Fruit fly (Drosophila melanogaster) whole organism, embryonic: ENCODE results near the gene CG10254.
A peak's percentile ranks its signal among the peaks of the same experiment; 100 is the strongest.

Source experiments
- Atf6 ChIP-seq: fragments of 200-800 bp; sonication (Bioruptor generic); IDR thresholded peaks from 2 replicates; pipeline ENCODE4 v1.3.6; 2022; ENCODE audit warnings: missing biosample characterization, missing genetic modification characterization
- CG1024 ChIP-seq: fragments of 200-800 bp; sonication (Bioruptor generic); IDR thresholded peaks from 2 replicates; pipeline ENCODE4 v1.3.6; 2022; ENCODE audit warnings: missing biosample characterization, missing genetic modification characterization
- CG10321 ChIP-seq: fragments of 200-800 bp; sonication (Bioruptor generic); IDR thresholded peaks from 2 replicates; pipeline ENCODE4 v1.3.6; 2022; ENCODE audit warnings: missing biosample characterization, missing genetic modification characterization
- CG10431 ChIP-seq: fragments of 200-800 bp; sonication (Bioruptor generic); optimal IDR thresholded peaks from 3 replicates; lab custom pipeline; 2018; ENCODE audit warnings: missing biosample characterization, mild to moderate bottlenecking, missing genetic modification characterization
- CG11456 ChIP-seq: fragments of 200-800 bp; sonication (Bioruptor generic); IDR thresholded peaks from 3 replicates; pipeline ENCODE4 v1.3.6; 2022; ENCODE audit warnings: missing biosample characterization, missing genetic modification characterization
- CG12744 ChIP-seq: fragments of 200-800 bp; sonication (Bioruptor generic); optimal IDR thresholded peaks from 2 replicates; lab custom pipeline; 2016; ENCODE audit warnings: missing biosample characterization, missing genetic modification characterization
- CG14050 ChIP-seq: fragments of 200-800 bp; sonication (Bioruptor generic); IDR thresholded peaks from 3 replicates; pipeline ENCODE4 v1.3.6; 2022; ENCODE audit warnings: missing biosample characterization, missing genetic modification characterization
- CG15269 ChIP-seq: fragments of 200-800 bp; sonication (Bioruptor generic); optimal IDR thresholded peaks from 2 replicates; lab custom pipeline; 2018; ENCODE audit warnings: missing biosample characterization, mild to moderate bottlenecking, missing genetic modification characterization, moderate library complexity
- CG15514 ChIP-seq: fragments of 200-800 bp; sonication (Bioruptor generic); optimal IDR thresholded peaks from 3 replicates; lab custom pipeline; 2017; ENCODE audit warnings: missing biosample characterization, missing genetic modification characterization, mild to moderate bottlenecking, moderate library complexity, missing genetic modification reagents
- CG17361 ChIP-seq: fragments of 200-800 bp; sonication (Bioruptor generic); IDR thresholded peaks from 3 replicates; pipeline ENCODE4 v1.3.6; 2022; ENCODE audit warnings: missing biosample characterization, missing genetic modification characterization
- CG18011 ChIP-seq: fragments of 200-800 bp; sonication (Bioruptor generic); optimal IDR thresholded peaks from 2 replicates; lab custom pipeline; 2017; ENCODE audit warnings: missing biosample characterization, missing genetic modification characterization, mild to moderate bottlenecking, moderate library complexity, missing genotype
- CG2116 ChIP-seq: fragments of 200-800 bp; sonication (Bioruptor generic); optimal IDR thresholded peaks from 3 replicates; lab custom pipeline; 2018; ENCODE audit warnings: missing biosample characterization, mild to moderate bottlenecking, missing genetic modification characterization
- CG2678 ChIP-seq: fragments of 200-800 bp; sonication (Bioruptor generic); optimal IDR thresholded peaks from 3 replicates; lab custom pipeline; 2019; ENCODE audit warnings: missing biosample characterization, mild to moderate bottlenecking, missing genetic modification characterization, moderate library complexity
- CG2712 ChIP-seq: fragments of 200-800 bp; optimal IDR thresholded peaks from 3 replicates; lab custom pipeline; 2019; ENCODE audit warnings: missing biosample characterization, mild to moderate bottlenecking, missing genetic modification characterization, moderate library complexity
- CG30431 ChIP-seq: fragments of 200-800 bp; sonication (Bioruptor generic); optimal IDR thresholded peaks from 2 replicates; lab custom pipeline; 2017; ENCODE audit warnings: missing biosample characterization, missing genetic modification characterization
- CG3281 ChIP-seq: fragments of 200-800 bp; sonication (Bioruptor generic); optimal IDR thresholded peaks from 3 replicates; lab custom pipeline; 2017; ENCODE audit warnings: missing biosample characterization, mild to moderate bottlenecking, missing genetic modification characterization
- CG33213 ChIP-seq: fragments of 200-800 bp; sonication (Bioruptor generic); optimal IDR thresholded peaks from 3 replicates; lab custom pipeline; 2016; ENCODE audit warnings: missing biosample characterization, missing genetic modification characterization
- CG4730 ChIP-seq: fragments of 200-800 bp; sonication (Bioruptor generic); IDR thresholded peaks from 2 replicates; pipeline ENCODE4 v1.3.6; 2022; ENCODE audit warnings: missing biosample characterization, missing genetic modification characterization
- CG6765 ChIP-seq: fragments of 200-800 bp; sonication (Bioruptor generic); optimal IDR thresholded peaks from 3 replicates; lab custom pipeline; 2017; ENCODE audit warnings: missing biosample characterization, mild to moderate bottlenecking, missing genetic modification characterization
- CG6791 ChIP-seq: fragments of 200-800 bp; sonication (Bioruptor generic); IDR thresholded peaks from 3 replicates; pipeline ENCODE4 v1.3.6; 2022; ENCODE audit warnings: missing biosample characterization, missing genetic modification characterization; ENCODE audit not compliant: partially characterized antibody
- CG7556 ChIP-seq: fragments of 200-800 bp; sonication (Bioruptor generic); optimal IDR thresholded peaks from 2 replicates; lab custom pipeline; 2017; ENCODE audit warnings: missing biosample characterization, mild to moderate bottlenecking, missing genetic modification characterization
- Camta ChIP-seq: fragments of 200-800 bp; sonication (Bioruptor generic); optimal IDR thresholded peaks from 2 replicates; lab custom pipeline; 2016; ENCODE audit warnings: missing biosample characterization, missing genetic modification characterization
- Dip3 ChIP-seq: fragments of 200-800 bp; sonication (Bioruptor generic); optimal IDR thresholded peaks from 3 replicates; lab custom pipeline; 2016; ENCODE audit warnings: missing biosample characterization, missing genetic modification characterization
- Dref ChIP-seq: fragments of 200-800 bp; sonication (Bioruptor generic); IDR thresholded peaks from 2 replicates; pipeline ENCODE4 v1.3.6; 2022; ENCODE audit warnings: missing biosample characterization, missing genetic modification characterization
- HHEX ChIP-seq: fragments of 200-800 bp; sonication (Bioruptor generic); optimal IDR thresholded peaks from 3 replicates; lab custom pipeline; 2017; ENCODE audit warnings: missing biosample characterization, mild to moderate bottlenecking, missing genetic modification characterization, missing genetic modification reagents
- HLH3B ChIP-seq: fragments of 200-800 bp; sonication (Bioruptor generic); IDR thresholded peaks from 2 replicates; pipeline ENCODE4 v1.3.6; 2022; ENCODE audit warnings: missing biosample characterization, missing genetic modification characterization
- HLHmδ ChIP-seq: fragments of 200-800 bp; sonication (Bioruptor generic); optimal IDR thresholded peaks from 2 replicates; lab custom pipeline; 2018; ENCODE audit warnings: missing biosample characterization, mild to moderate bottlenecking, missing genetic modification characterization, moderate library complexity
- Hr39 ChIP-seq: fragments of >200 bp; optimal IDR thresholded peaks from 2 replicates; lab custom pipeline; 2017
- Hr51 ChIP-seq, 2 experiments: fragments of 200-800 bp; sonication (Bioruptor generic); optimal IDR thresholded peaks; 2 replicates in 1 of 2; 3 replicates in 1 of 2; lab custom pipeline; 2016 to 2018; ENCODE audit warnings: missing biosample characterization in 2 of 2, missing genetic modification characterization in 2 of 2, mild to moderate bottlenecking in 1 of 2, moderate library complexity in 1 of 2
- Meics ChIP-seq: fragments of 200-800 bp; sonication (Bioruptor generic); optimal IDR thresholded peaks from 2 replicates; lab custom pipeline; 2017; ENCODE audit warnings: missing biosample characterization, mild to moderate bottlenecking, missing genetic modification characterization
- ash1 ChIP-seq: fragments of 200-800 bp; sonication (Bioruptor generic); optimal IDR thresholded peaks from 2 replicates; lab custom pipeline; 2018; ENCODE audit warnings: missing biosample characterization, mild to moderate bottlenecking, missing genetic modification characterization
- bigmax ChIP-seq: fragments of 200-800 bp; sonication (Bioruptor generic); optimal IDR thresholded peaks from 2 replicates; lab custom pipeline; 2018; ENCODE audit warnings: missing biosample characterization, mild to moderate bottlenecking, missing genetic modification characterization
- cas ChIP-seq: fragments of 200-800 bp; sonication (Bioruptor generic); IDR thresholded peaks from 2 replicates; pipeline ENCODE4 v1.3.6; 2022; ENCODE audit warnings: missing biosample characterization, missing genetic modification characterization
- chif ChIP-seq, 2 experiments: fragments of 200-800 bp; sonication (Bioruptor generic); optimal IDR thresholded peaks; 3 replicates each; lab custom pipeline; 2016; ENCODE audit warnings: missing biosample characterization in 2 of 2, missing genetic modification characterization in 2 of 2
- chinmo ChIP-seq: fragments of 200-800 bp; sonication (Bioruptor generic); IDR thresholded peaks from 4 replicates; pipeline ENCODE4 v1.3.6; 2022; ENCODE audit warnings: missing biosample characterization, missing genetic modification characterization; ENCODE audit not compliant: partially characterized antibody
- chm ChIP-seq: fragments of 200-800 bp; sonication (Bioruptor generic); IDR thresholded peaks from 2 replicates; pipeline ENCODE4 v1.3.6; 2022; ENCODE audit warnings: missing biosample characterization, missing genetic modification characterization
- danr ChIP-seq: fragments of 200-800 bp; sonication (Bioruptor generic); IDR thresholded peaks from 2 replicates; pipeline ENCODE4 v1.3.6; 2022; ENCODE audit warnings: missing biosample characterization, missing genetic modification characterization
- dpn ChIP-seq, 2 experiments: fragments of 200-800 bp; sonication (Bioruptor generic); optimal IDR thresholded peaks; 3 replicates each; lab custom pipeline; 2016; ENCODE audit warnings: missing biosample characterization in 2 of 2, missing genetic modification characterization in 2 of 2
- ewg ChIP-seq: fragments of 200-800 bp; sonication (Bioruptor generic); optimal IDR thresholded peaks from 3 replicates; lab custom pipeline; 2017; ENCODE audit warnings: mild to moderate bottlenecking, missing biosample characterization, missing genetic modification reagents, missing genetic modification characterization
- fd64A ChIP-seq: fragments of 200-800 bp; sonication (Bioruptor generic); optimal IDR thresholded peaks from 3 replicates; lab custom pipeline; 2018; ENCODE audit warnings: missing biosample characterization, mild to moderate bottlenecking, missing genetic modification characterization
- gem ChIP-seq: fragments of 200-800 bp; sonication (Bioruptor generic); optimal IDR thresholded peaks from 2 replicates; lab custom pipeline; 2019; ENCODE audit warnings: missing biosample characterization, mild to moderate bottlenecking, missing genetic modification characterization, moderate library complexity
- jing ChIP-seq: fragments of 200-800 bp; sonication (Bioruptor generic); optimal IDR thresholded peaks from 2 replicates; lab custom pipeline; 2018; ENCODE audit warnings: missing biosample characterization, mild to moderate bottlenecking, missing genetic modification characterization
- ken ChIP-seq: fragments of 200-800 bp; sonication (Bioruptor generic); IDR thresholded peaks from 3 replicates; pipeline ENCODE4 v1.3.6; 2022; ENCODE audit warnings: missing biosample characterization, missing genetic modification characterization
- peb ChIP-seq: fragments of 200-800 bp; sonication (Bioruptor generic); IDR thresholded peaks from 2 replicates; pipeline ENCODE4 v1.3.6; 2022; ENCODE audit warnings: missing biosample characterization, missing genetic modification characterization
- pita ChIP-seq: fragments of 200-800 bp; sonication (Bioruptor generic); optimal IDR thresholded peaks from 2 replicates; lab custom pipeline; 2017; ENCODE audit warnings: missing biosample characterization, mild to moderate bottlenecking, missing genetic modification characterization
- sisA ChIP-seq: fragments of 200-800 bp; sonication (Bioruptor generic); IDR thresholded peaks from 2 replicates; pipeline ENCODE4 v1.3.6; 2022; ENCODE audit warnings: missing biosample characterization, missing genetic modification characterization
- sna ChIP-seq: fragments of 200-800 bp; sonication (Bioruptor generic); IDR thresholded peaks from 2 replicates; pipeline ENCODE4 v1.3.6; 2022; ENCODE audit warnings: missing biosample characterization, missing genetic modification characterization; ENCODE audit not compliant: partially characterized antibody
- tio ChIP-seq: fragments of 200-800 bp; sonication (Bioruptor generic); optimal IDR thresholded peaks from 2 replicates; lab custom pipeline; 2017; ENCODE audit warnings: missing biosample characterization, missing genetic modification characterization, inconsistent platforms
- ttk ChIP-seq: fragments of 200-800 bp; sonication (Bioruptor generic); IDR thresholded peaks from 2 replicates; pipeline ENCODE4 v2.1.2; 2022; ENCODE audit warnings: missing biosample characterization, missing genetic modification characterization

Gene CG10254

dm6 chr3R:23669401-23670216 lies 25.2 kb downstream of the CG10254 start, which contains the start of gene CG31145 (continued):
- TF ChIP-seq dpn (GFP tag; optimal IDR thresholded peaks at IDR 0.05; lab: Kevin White, UChicago) (peak; percentile 100), gem (tag; lab: Kevin White, UChicago) (peak; percentile 100), ttk (peak; percentile 99), CG2116 (GFP tag; lab: Kevin White, UChicago) (peak; percentile 93), CG17361 (GFP tag; lab: Robert Waterston, UW) (peak; percentile 100), Hr51 (GFP tag; optimal IDR thresholded peaks at IDR 0.05; lab: Kevin White, UChicago) (peak; percentile 99 to 100), tio (GFP tag; lab: Kevin White, UChicago) (peak; percentile 100), CG11456 (GFP tag; lab: Robert Waterston, UW) (peak; percentile 99), CG4730 (GFP tag; lab: Robert Waterston, UW) (peak; percentile 98), ken (GFP tag; lab: Robert Waterston, UW) (peak; percentile 99), CG2678 (tag; lab: Kevin White, UChicago) (peak; percentile 100), Dip3 (peak; percentile 99), CG10321 (GFP tag; lab: Robert Waterston, UW) (peak; percentile 86), HHEX (peak; percentile 99), cas (GFP tag; lab: Robert Waterston, UW) (peak; percentile 96), CG2712 (peak; percentile 99), CG18011 (GFP tag; lab: Kevin White, UChicago) (peak; percentile 94), chinmo (peak; percentile 89; the same call in 2 of the 4 replicates), ewg (GFP tag; lab: Kevin White, UChicago) (peak; percentile 99), CG3281 (GFP tag; lab: Kevin White, UChicago) (peak; percentile 100), CG6791 (GFP tag; lab: Robert Waterston, UW) (no peak), HLH3B (GFP tag; lab: Robert Waterston, UW) (peak; percentile 99), Atf6 (GFP tag; lab: Robert Waterston, UW) (peak; percentile 100), CG30431 (GFP tag; lab: Kevin White, UChicago) (peak; percentile 99), CG15269 (tag; lab: Kevin White, UChicago) (peak; percentile 100), CG1024 (GFP tag; lab: Robert Waterston, UW) (peak; percentile 92), CG7556 (peak; percentile 100), CG12744 (GFP tag; lab: Kevin White, UChicago) (peak; percentile 99), pita (no peak), CG10431 (GFP tag; lab: Kevin White, UChicago) (peak; percentile 96), ash1 (peak; percentile 82), fd64A (GFP tag; lab: Kevin White, UChicago) (peak; percentile 98), Meics (GFP tag; lab: Kevin White, UChicago) (peak; percentile 100), sisA (GFP tag; lab: Robert Waterston, UW) (peak; percentile 99), HLHmδ (GFP tag; lab: Kevin White, UChicago) (no peak), danr (peak; percentile 99), CG33213 (GFP tag; lab: Kevin White, UChicago) (peak; percentile 99), Dref (no peak), CG15514 (peak; percentile 96), sna (GFP tag; lab: Robert Waterston, UW) (no peak), CG14050 (GFP tag; lab: Robert Waterston, UW) (peak; percentile 99), chif (GFP tag; optimal IDR thresholded peaks at IDR 0.05; lab: Kevin White, UChicago) (peak; percentile 99), jing (GFP tag; lab: Kevin White, UChicago) (peak; percentile 99), Camta (GFP tag; lab: Kevin White, UChicago) (peak; percentile 100), peb (GFP tag; lab: Robert Waterston, UW) (peak; percentile 99), chm (GFP tag; lab: Robert Waterston, UW) (peak; percentile 95), bigmax (GFP tag; lab: Kevin White, UChicago) (peak; percentile 83), Hr39 (no peak), CG6765 (GFP tag; lab: Kevin White, UChicago) (peak; percentile 99)
